Fruit fly (Drosophila melanogaster) whole organism, embryonic: ENCODE results near the gene CG14357.

Source experiments
- CG10209 ChIP-seq: fragments of 200-800 bp; sonication (Bioruptor generic); optimal IDR thresholded peaks from 3 replicates; lab custom pipeline; 2017; ENCODE audit warnings: missing biosample characterization, mild to moderate bottlenecking, missing genetic modification characterization, missing genetic modification reagents
- CG11456 ChIP-seq: fragments of 200-800 bp; sonication (Bioruptor generic); IDR thresholded peaks from 3 replicates; pipeline ENCODE4 v1.3.6; 2022; ENCODE audit warnings: missing biosample characterization, missing genetic modification characterization
- CG11696 ChIP-seq: fragments of 200-800 bp; sonication (Bioruptor generic); IDR thresholded peaks from 2 replicates; pipeline ENCODE4 v1.3.6; 2022; ENCODE audit warnings: missing biosample characterization, missing genetic modification characterization
- CG12219 ChIP-seq: fragments of 200-800 bp; sonication (Bioruptor generic); optimal IDR thresholded peaks from 3 replicates; lab custom pipeline; 2018; ENCODE audit warnings: missing biosample characterization, mild to moderate bottlenecking, missing genetic modification characterization
- CG12391 ChIP-seq: fragments of 200-800 bp; sonication (Bioruptor generic); optimal IDR thresholded peaks from 3 replicates; lab custom pipeline; 2018; ENCODE audit warnings: missing biosample characterization, mild to moderate bottlenecking, missing genetic modification characterization, moderate library complexity
- CG13296 ChIP-seq: fragments of 200-800 bp; sonication (Bioruptor generic); optimal IDR thresholded peaks from 3 replicates; lab custom pipeline; 2018; ENCODE audit warnings: missing biosample characterization, mild to moderate bottlenecking, missing genetic modification characterization
- CG14014 ChIP-seq: fragments of 200-800 bp; sonication (Bioruptor generic); IDR thresholded peaks from 2 replicates; pipeline ENCODE4 v1.3.6; 2022; ENCODE audit warnings: missing biosample characterization, missing genetic modification characterization
- CG15269 ChIP-seq: fragments of 200-800 bp; sonication (Bioruptor generic); optimal IDR thresholded peaks from 2 replicates; lab custom pipeline; 2018; ENCODE audit warnings: missing biosample characterization, mild to moderate bottlenecking, missing genetic modification characterization, moderate library complexity
- CG15479 ChIP-seq: fragments of 200-800 bp; sonication (Bioruptor generic); optimal IDR thresholded peaks from 3 replicates; lab custom pipeline; 2019; ENCODE audit warnings: missing biosample characterization, mild to moderate bottlenecking, missing genetic modification characterization, moderate library complexity
- CG1603 ChIP-seq: fragments of 200-800 bp; sonication (Bioruptor generic); optimal IDR thresholded peaks from 2 replicates; lab custom pipeline; 2019; ENCODE audit warnings: missing biosample characterization, mild to moderate bottlenecking, missing genetic modification characterization, moderate library complexity
- CG1647 ChIP-seq: fragments of 200-800 bp; sonication (Bioruptor generic); optimal IDR thresholded peaks from 3 replicates; lab custom pipeline; 2016; ENCODE audit warnings: missing biosample characterization, missing genetic modification characterization
- CG17361 ChIP-seq: fragments of 200-800 bp; sonication (Bioruptor generic); IDR thresholded peaks from 3 replicates; pipeline ENCODE4 v1.3.6; 2022; ENCODE audit warnings: missing biosample characterization, missing genetic modification characterization
- CG1832 ChIP-seq: fragments of 200-800 bp; sonication (Bioruptor generic); optimal IDR thresholded peaks from 2 replicates; lab custom pipeline; 2017; ENCODE audit warnings: missing biosample characterization, mild to moderate bottlenecking, missing genetic modification characterization, inconsistent platforms
- CG2120 ChIP-seq: fragments of 200-800 bp; sonication (Bioruptor generic); optimal IDR thresholded peaks from 3 replicates; lab custom pipeline; 2016; ENCODE audit warnings: missing biosample characterization, missing genetic modification characterization
- CG2678 ChIP-seq: fragments of 200-800 bp; sonication (Bioruptor generic); optimal IDR thresholded peaks from 3 replicates; lab custom pipeline; 2019; ENCODE audit warnings: missing biosample characterization, mild to moderate bottlenecking, missing genetic modification characterization, moderate library complexity
- CG31365 ChIP-seq: fragments of 200-800 bp; sonication (Bioruptor generic); optimal IDR thresholded peaks from 2 replicates; lab custom pipeline; 2018; ENCODE audit warnings: missing biosample characterization, mild to moderate bottlenecking, missing genetic modification characterization
- CG3163 ChIP-seq: fragments of 200-800 bp; sonication (Bioruptor generic); optimal IDR thresholded peaks from 3 replicates; lab custom pipeline; 2016; ENCODE audit warnings: missing biosample characterization, missing genetic modification characterization
- CG4854 ChIP-seq: fragments of 200-800 bp; sonication (Bioruptor generic); optimal IDR thresholded peaks from 2 replicates; lab custom pipeline; 2016; ENCODE audit warnings: missing biosample characterization, missing genetic modification characterization, inconsistent platforms
- CG6813 ChIP-seq: fragments of 200-800 bp; sonication (Bioruptor generic); optimal IDR thresholded peaks from 2 replicates; lab custom pipeline; 2017; ENCODE audit warnings: missing biosample characterization, missing genetic modification characterization, mild to moderate bottlenecking, moderate library complexity, missing genetic modification reagents
- Fer1 ChIP-seq: fragments of 200-800 bp; sonication (Bioruptor generic); optimal IDR thresholded peaks from 2 replicates; lab custom pipeline; 2017; ENCODE audit warnings: missing biosample characterization, mild to moderate bottlenecking, missing genetic modification characterization
- GATAe ChIP-seq: fragments of 200-800 bp; sonication (Bioruptor generic); conservative IDR thresholded peaks from 2 replicates; pipeline ENCODE4 v1.3.6; 2022; ENCODE audit warnings: missing biosample characterization, missing genetic modification characterization
- Gsc ChIP-seq: fragments of 200-800 bp; sonication (Bioruptor generic); IDR thresholded peaks from 2 replicates; pipeline ENCODE4 v1.3.6; 2022; ENCODE audit warnings: missing biosample characterization, missing genetic modification characterization
- Hmx ChIP-seq: fragments of 200-800 bp; sonication (Bioruptor generic); optimal IDR thresholded peaks from 2 replicates; lab custom pipeline; 2016; ENCODE audit warnings: missing biosample characterization, missing genetic modification characterization
- Hr39 ChIP-seq: fragments of >200 bp; optimal IDR thresholded peaks from 2 replicates; lab custom pipeline; 2017
- MESR4 ChIP-seq: fragments of 200-800 bp; sonication (Bioruptor generic); optimal IDR thresholded peaks from 2 replicates; lab custom pipeline; 2018; ENCODE audit warnings: missing biosample characterization, mild to moderate bottlenecking, missing genetic modification characterization, moderate library complexity
- Nf-YA ChIP-seq: fragments of 200-800 bp; sonication (Bioruptor generic); IDR thresholded peaks from 2 replicates; pipeline ENCODE4 v1.3.6; 2022; ENCODE audit warnings: missing biosample characterization, missing genetic modification characterization
- Usf ChIP-seq: fragments of 200-800 bp; sonication (Bioruptor generic); optimal IDR thresholded peaks from 2 replicates; lab custom pipeline; 2017; ENCODE audit warnings: missing genotype, missing biosample characterization, missing genetic modification characterization
- Xrp1 ChIP-seq: fragments of 200-800 bp; sonication (Bioruptor generic); IDR thresholded peaks from 2 replicates; pipeline ENCODE4 v1.3.6; 2022; ENCODE audit warnings: missing biosample characterization, missing genetic modification characterization
- ato ChIP-seq: fragments of 200-800 bp; sonication (Bioruptor generic); IDR thresholded peaks from 2 replicates; pipeline ENCODE4 v1.3.6; 2022; ENCODE audit warnings: missing biosample characterization, missing genetic modification characterization; ENCODE audit not compliant: partially characterized antibody
- cad ChIP-seq: fragments of >200 bp; optimal IDR thresholded peaks from 2 replicates; lab custom pipeline; 2017; ENCODE audit warnings: missing biosample characterization, missing genetic modification characterization
- chif ChIP-seq, 2 experiments: fragments of 200-800 bp; sonication (Bioruptor generic); optimal IDR thresholded peaks; 3 replicates each; lab custom pipeline; 2016; ENCODE audit warnings: missing biosample characterization in 2 of 2, missing genetic modification characterization in 2 of 2
- crc ChIP-seq: fragments of 200-800 bp; sonication (Bioruptor generic); optimal IDR thresholded peaks from 2 replicates; lab custom pipeline; 2016; ENCODE audit warnings: missing biosample characterization, missing genetic modification characterization
- da ChIP-seq: fragments of 200-800 bp; sonication (Bioruptor generic); optimal IDR thresholded peaks from 2 replicates; lab custom pipeline; 2016; ENCODE audit warnings: missing biosample characterization, missing genetic modification characterization
- dan ChIP-seq: fragments of 200-800 bp; sonication (Bioruptor generic); IDR thresholded peaks from 2 replicates; pipeline ENCODE4 v1.3.6; 2022; ENCODE audit warnings: missing biosample characterization, missing genetic modification characterization
- dimm ChIP-seq: fragments of 200-800 bp; sonication (Bioruptor generic); IDR thresholded peaks from 2 replicates; pipeline ENCODE4 v1.3.6; 2022; ENCODE audit warnings: missing biosample characterization, missing genetic modification characterization
- dysf ChIP-seq: fragments of 200-800 bp; sonication (Bioruptor generic); IDR thresholded peaks from 3 replicates; pipeline ENCODE4 v1.3.6; 2022; ENCODE audit warnings: missing biosample characterization, missing genetic modification characterization
- ems ChIP-seq: fragments of 200-800 bp; sonication (Bioruptor generic); optimal IDR thresholded peaks from 3 replicates; lab custom pipeline; 2016; ENCODE audit warnings: missing biosample characterization, missing genetic modification characterization
- gce ChIP-seq: fragments of 200-800 bp; sonication (Bioruptor generic); IDR thresholded peaks from 3 replicates; pipeline ENCODE4 v1.3.6; 2022; ENCODE audit warnings: missing biosample characterization, missing genetic modification characterization
- ham ChIP-seq: fragments of 200-800 bp; sonication (Bioruptor generic); IDR thresholded peaks from 2 replicates; pipeline ENCODE4 v1.3.6; 2022; ENCODE audit warnings: missing biosample characterization, missing genetic modification characterization
- jigr1 ChIP-seq: fragments of 200-800 bp; sonication (Bioruptor generic); IDR thresholded peaks from 3 replicates; pipeline ENCODE4 v1.3.6; 2022; ENCODE audit warnings: missing biosample characterization, missing genetic modification characterization
- kay ChIP-seq: fragments of 200-800 bp; sonication (Bioruptor generic); optimal IDR thresholded peaks from 2 replicates; lab custom pipeline; 2016; ENCODE audit warnings: missing biosample characterization, missing genetic modification characterization
- mam ChIP-seq: fragments of 200-800 bp; sonication (Bioruptor generic); optimal IDR thresholded peaks from 3 replicates; lab custom pipeline; 2016; ENCODE audit warnings: missing biosample characterization, missing genetic modification characterization
- mld ChIP-seq: fragments of 200-800 bp; sonication (Bioruptor generic); IDR thresholded peaks from 3 replicates; pipeline ENCODE4 v1.3.6; 2022; ENCODE audit warnings: missing biosample characterization, missing genetic modification characterization; ENCODE audit not compliant: partially characterized antibody
- pan ChIP-seq, 4 experiments: fragments of >200 bp in 3 of 4; fragments of 200-800 bp in 1 of 4; sonication (Bioruptor generic) in 1 of 4; optimal IDR thresholded peaks in 3 of 4; IDR thresholded peaks in 1 of 4; 2 replicates each; pipeline versions ENCODE4 v1.3.6 to Lab custom; 2017 to 2022; ENCODE audit warnings: missing biosample characterization in 2 of 4, missing genetic modification characterization in 2 of 4, mixed read lengths in 1 of 4
- repo ChIP-seq: fragments of 200-800 bp; sonication (Bioruptor generic); optimal IDR thresholded peaks from 2 replicates; lab custom pipeline; 2016; ENCODE audit warnings: missing biosample characterization, missing genetic modification characterization
- sc ChIP-seq, 3 experiments: fragments of >200 bp in 2 of 3; fragments of 200-800 bp in 1 of 3; sonication (Bioruptor generic) in 1 of 3; optimal IDR thresholded peaks; 2 replicates in 2 of 3; 3 replicates in 1 of 3; lab custom pipeline; 2017; ENCODE audit warnings: mild to moderate bottlenecking in 1 of 3, missing biosample characterization in 1 of 3, missing genetic modification characterization in 1 of 3, missing genetic modification reagents in 1 of 3
- sima ChIP-seq: fragments of 200-800 bp; sonication (Bioruptor generic); optimal IDR thresholded peaks from 2 replicates; lab custom pipeline; 2016; ENCODE audit warnings: missing biosample characterization, missing genetic modification characterization
- unpg ChIP-seq: fragments of 200-800 bp; sonication (Bioruptor generic); optimal IDR thresholded peaks from 3 replicates; lab custom pipeline; 2018; ENCODE audit warnings: missing biosample characterization, mild to moderate bottlenecking, missing genetic modification characterization, moderate library complexity
- wek ChIP-seq: fragments of 200-800 bp; sonication (Bioruptor generic); optimal IDR thresholded peaks from 3 replicates; lab custom pipeline; 2018; ENCODE audit warnings: missing biosample characterization, mild to moderate bottlenecking, missing genetic modification characterization, moderate library complexity

Gene CG14357

DNA sequence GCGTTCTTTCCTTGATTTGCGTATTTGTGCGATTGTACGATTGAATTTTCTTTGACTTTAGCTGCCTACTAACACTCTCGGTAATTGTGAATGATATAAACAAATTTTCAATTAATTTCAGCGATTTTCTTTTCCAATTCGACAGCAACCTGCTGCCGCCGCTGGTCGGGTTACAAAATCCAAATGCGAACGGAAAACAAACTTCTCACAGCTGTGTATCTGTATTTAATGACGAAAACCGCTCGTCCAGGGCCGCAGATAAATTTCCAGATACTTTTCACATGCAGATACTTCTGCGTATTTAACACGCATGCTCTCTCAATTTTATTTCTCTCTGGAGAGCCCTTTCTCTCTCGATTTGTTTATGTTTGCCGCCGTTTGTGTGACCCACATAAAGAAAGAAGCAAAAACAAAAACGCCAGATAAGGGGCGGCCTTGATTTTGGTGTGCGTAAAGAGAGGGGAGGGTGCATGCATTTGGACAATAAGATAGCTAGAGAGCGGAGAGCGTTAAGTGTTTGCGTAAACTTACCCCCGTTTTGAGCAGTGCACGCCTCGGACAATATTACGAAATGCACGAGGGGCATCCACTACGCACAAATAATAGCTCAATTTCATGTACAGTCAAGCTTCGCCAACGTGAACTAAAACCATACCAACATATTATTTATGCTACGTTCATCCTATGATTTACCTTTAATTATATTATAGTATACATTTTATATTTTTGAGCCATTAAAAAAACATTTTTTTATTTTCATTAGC lies 3.6 kb downstream of the CG14357 start, which contains the start of gene CG12402 (continued):
- TF ChIP-seq CG6813 (GFP tag; lab: Kevin White, UChicago) (peak; percentile 86), CG1832 (GFP tag; lab: Kevin White, UChicago) (no peak), Usf (GFP tag; lab: Kevin White, UChicago) (no peak), MESR4 (no peak), CG13296 (GFP tag; lab: Kevin White, UChicago) (peak; percentile 86), CG12391 (tag; lab: Kevin White, UChicago) (peak; percentile 90), pan (optimal IDR thresholded peaks at IDR 0.05; lab: Kevin White, UChicago) (no peak), pan (GFP tag; optimal IDR thresholded peaks at IDR 0.05 in 1 of 2, IDR thresholded peaks at IDR 0.05 in 1 of 2) (peak in 1 of 2 experiments; percentile 90), wek (GFP tag; lab: Kevin White, UChicago) (peak; percentile 90), Hr39 (lab: Kevin White, UChicago) (no peak), dimm (GFP tag; lab: Robert Waterston, UW) (peak; percentile 51; the same call in 1 of the 2 replicates), crc (GFP tag; lab: Kevin White, UChicago) (peak; percentile 27), GATAe (peak; percentile 74), repo (GFP tag; lab: Kevin White, UChicago) (peak; percentile 57), CG1603 (tag; lab: Kevin White, UChicago) (peak; percentile 79), CG2678 (tag; lab: Kevin White, UChicago) (peak; percentile 87), CG17361 (peak; percentile 89), CG31365 (peak; percentile 57), CG3163 (peak; percentile 55), ato (GFP tag; lab: Robert Waterston, UW) (no peak), CG11456 (GFP tag; lab: Robert Waterston, UW) (peak; percentile 80), gce (GFP tag; lab: Robert Waterston, UW) (peak; percentile 84), sima (no peak), mam (GFP tag; lab: Kevin White, UChicago) (peak; percentile 59), Nf-YA (GFP tag; lab: Robert Waterston, UW) (peak; percentile 75), CG15479 (peak; percentile 30), da (peak; percentile 45), Fer1 (GFP tag; lab: Kevin White, UChicago) (peak; percentile 87), dan (GFP tag; lab: Robert Waterston, UW) (no peak), Hmx (GFP tag; lab: Kevin White, UChicago) (no peak), kay (GFP tag; lab: Kevin White, UChicago) (peak; percentile 76), ham (GFP tag; lab: Robert Waterston, UW) (no peak), CG4854 (GFP tag; lab: Kevin White, UChicago) (peak; percentile 44), Gsc (no peak), CG11696 (peak; percentile 70), unpg (GFP tag; lab: Kevin White, UChicago) (peak; percentile 90), CG14014 (GFP tag; lab: Robert Waterston, UW) (peak; percentile 84), CG10209 (GFP tag; lab: Kevin White, UChicago) (peak; percentile 77), jigr1 (GFP tag; lab: Robert Waterston, UW) (no peak), CG2120 (GFP tag; lab: Kevin White, UChicago) (peak; percentile 67), dysf (peak; percentile 89), chif (GFP tag; optimal IDR thresholded peaks at IDR 0.05; lab: Kevin White, UChicago) (peak; percentile 59 to 60), cad (GFP tag; lab: Kevin White, UChicago) (no peak), CG12219 (GFP tag; lab: Kevin White, UChicago) (peak; percentile 82), mld (no peak), CG1647 (GFP tag; lab: Kevin White, UChicago) (peak; percentile 64), ems (GFP tag; lab: Kevin White, UChicago) (peak; percentile 55), CG15269 (tag; lab: Kevin White, UChicago) (peak; percentile 91), Xrp1 (GFP tag; lab: Robert Waterston, UW) (peak; percentile 91), sc (optimal IDR thresholded peaks at IDR 0.05; lab: Kevin White, UChicago) (no peak), sc (GFP tag; optimal IDR thresholded peaks at IDR 0.05; lab: Kevin White, UChicago) (peak; percentile 68)
